Fruit fly (Drosophila melanogaster) Kc167 (cell line): ENCODE data around the gene Rab30.

ENCODE experiments used
- Myc ChIP-seq: fragments of >200 bp; optimal IDR thresholded peaks from 2 replicates; lab custom pipeline; 2017; ENCODE audit warnings: missing external identifiers
- Sin3A ChIP-seq: fragments of >200 bp; optimal IDR thresholded peaks from 2 replicates; lab custom pipeline; 2018; ENCODE audit warnings: missing external identifiers
- h ChIP-seq: fragments of >200 bp; optimal IDR thresholded peaks from 3 replicates; lab custom pipeline; 2018; ENCODE audit warnings: missing external identifiers
- ttk ChIP-seq: sonication (Bioruptor generic); optimal IDR thresholded peaks from 2 replicates; lab custom pipeline; 2017; ENCODE audit warnings: missing external identifiers

DNA sequence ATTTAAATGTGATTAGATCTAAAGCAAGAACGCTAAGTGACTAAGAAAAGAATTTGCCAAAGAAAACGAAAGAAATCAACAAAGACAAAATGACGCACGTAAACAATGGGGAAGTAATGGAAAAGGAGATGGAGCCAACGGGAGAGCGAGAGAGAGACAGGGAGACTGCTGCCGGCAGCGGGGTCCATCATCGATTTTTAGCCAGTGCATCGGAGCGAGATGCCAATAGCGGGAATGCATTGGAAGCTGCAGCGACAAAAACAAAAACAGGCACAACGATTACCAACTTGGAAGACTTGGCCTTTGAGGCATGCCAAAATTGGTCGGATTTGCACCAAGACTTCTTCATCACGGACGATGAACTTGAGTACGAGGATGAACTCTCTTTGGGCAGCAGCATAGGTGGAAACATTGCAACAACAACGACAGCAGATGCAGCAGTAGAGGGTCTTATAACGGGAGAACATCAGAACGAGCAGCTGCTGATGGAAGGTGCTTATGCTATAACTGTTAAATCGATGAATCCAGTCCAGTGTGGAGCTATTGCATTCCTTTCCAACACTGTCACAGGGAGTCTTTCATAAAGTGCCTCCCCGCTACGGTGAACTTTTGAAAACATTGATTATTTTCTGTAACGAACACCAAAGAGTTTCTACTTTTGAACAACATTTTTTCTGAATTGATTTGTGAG is 18.2 kb upstream of the Rab30 start:
- no peak for TF ChIP-seq Myc (lab: Kevin White, UChicago)
- TF ChIP-seq h (lab: Kevin White, UChicago) = no peak
- TF ChIP-seq ttk (lab: Kevin White, UChicago) = no peak
- no peak for TF ChIP-seq Sin3A (lab: Kevin White, UChicago)
